Worm (Caenorhabditis elegans): ENCODE measurements around the gene F13H8.2.

ce11 chrII:6257220-6257877 lies 12.8 kb upstream of the F13H8.2 start:
- TF ChIP-seq zag-1 (tag; optimal IDR thresholded peaks at IDR 0.05) = no peak
- no peak for TF ChIP-seq mdl-1 (tag; optimal IDR thresholded peaks at IDR 0.05)
- no peak for TF ChIP-seq unc-62 (GFP tag; optimal IDR thresholded peaks at IDR 0.05)
- TF ChIP-seq lin-13 (GFP tag; optimal IDR thresholded peaks at IDR 0.05) = no peak
- TF ChIP-seq fos-1 (tag; optimal IDR thresholded peaks at IDR 0.05) = no peak
- no peak for TF ChIP-seq ztf-11 (tag; optimal IDR thresholded peaks at IDR 0.05)
